Worm (Caenorhabditis elegans) whole organism, early embryonic: ENCODE measurements around the gene C14C10.10.

ENCODE experiments used
- F13C5.2 ChIP-seq: sonication (generic microtip); optimal IDR thresholded peaks from 2 replicates; lab custom pipeline; 2017; ENCODE audit warnings: mild to moderate bottlenecking, missing genetic modification characterization, inconsistent platforms, missing compliant biosample characterization
- ama-1 ChIP-seq: fragments of 150-350 bp; optimal IDR thresholded peaks from 2 replicates; lab custom pipeline; 2014
- ceh-13 ChIP-seq: fragments of 200-800 bp; sonication (Bioruptor generic); optimal IDR thresholded peaks from 2 replicates; lab custom pipeline; 2018; ENCODE audit warnings: mild to moderate bottlenecking, missing genetic modification characterization, missing compliant biosample characterization
- ceh-36 ChIP-seq: sonication (generic microtip); optimal IDR thresholded peaks from 2 replicates; lab custom pipeline; 2016; ENCODE audit warnings: missing genetic modification characterization, inconsistent platforms, missing compliant biosample characterization
- ets-7 ChIP-seq: sonication (generic microtip); optimal IDR thresholded peaks from 2 replicates; lab custom pipeline; 2016; ENCODE audit warnings: missing genotype, missing genetic modification characterization, missing compliant biosample characterization
- flt-1 ChIP-seq: fragments of 200-800 bp; sonication (Bioruptor generic); IDR thresholded peaks from 2 replicates; pipeline ENCODE4 v1.3.6; 2022; ENCODE audit warnings: missing genetic modification characterization, missing compliant biosample characterization
- hmg-4 ChIP-seq: fragments of 200-800 bp; sonication (Bioruptor generic); optimal IDR thresholded peaks from 2 replicates; lab custom pipeline; 2018; ENCODE audit warnings: mild to moderate bottlenecking, missing genetic modification characterization, missing compliant biosample characterization
- hnd-1 ChIP-seq: sonication (generic microtip); optimal IDR thresholded peaks from 2 replicates; lab custom pipeline; 2016; ENCODE audit warnings: missing genetic modification characterization, missing compliant biosample characterization
- pes-1 ChIP-seq: fragments of 200-800 bp; sonication (Bioruptor generic); IDR thresholded peaks from 2 replicates; pipeline ENCODE4 v1.3.6; 2022; ENCODE audit warnings: missing genetic modification reagents, missing genetic modification characterization, missing compliant biosample characterization
- scrt-1 ChIP-seq: fragments of 200-800 bp; sonication (Bioruptor generic); IDR thresholded peaks from 2 replicates; pipeline ENCODE4 v1.3.6; 2022; ENCODE audit warnings: missing genetic modification characterization, missing compliant biosample characterization
- tbx-11 ChIP-seq: fragments of 200-800 bp; sonication (Bioruptor generic); IDR thresholded peaks from 2 replicates; pipeline ENCODE4 v1.3.6; 2022; ENCODE audit warnings: missing genetic modification characterization, missing compliant biosample characterization
- tbx-37 ChIP-seq: fragments of 200-800 bp; sonication (Bioruptor generic); conservative IDR thresholded peaks from 2 replicates; pipeline ENCODE4 v1.3.6; 2022; ENCODE audit warnings: missing genetic modification reagents, missing genetic modification characterization, missing compliant biosample characterization
- tra-4 ChIP-seq: sonication (generic microtip); optimal IDR thresholded peaks from 2 replicates; lab custom pipeline; 2017; ENCODE audit warnings: missing genetic modification characterization, missing compliant biosample characterization

- no peak for TF ChIP-seq ceh-13
- no peak for TF ChIP-seq pes-1 (GFP tag; lab: Robert Waterston, UW)
- TF ChIP-seq ama-1 (lab: Kevin White, UChicago) = no peak
- TF ChIP-seq scrt-1 = no peak
- no peak for TF ChIP-seq tbx-11 (GFP tag; lab: Robert Waterston, UW)
- no peak for TF ChIP-seq ets-7 (tag; lab: Kevin White, UChicago)
- no peak for TF ChIP-seq flt-1
- no peak for TF ChIP-seq tra-4 (tag; lab: Kevin White, UChicago)
- TF ChIP-seq ceh-36 (tag; lab: Kevin White, UChicago) = no peak
- TF ChIP-seq F13C5.2 (tag; lab: Kevin White, UChicago) = no peak
- TF ChIP-seq tbx-37 (GFP tag; lab: Robert Waterston, UW) = no peak
- no peak for TF ChIP-seq hnd-1 (tag; lab: Kevin White, UChicago)
- TF ChIP-seq hmg-4 (GFP tag; lab: Kevin White, UChicago) = no peak
Observed at ce11 chrV:12570271-12570670, 28.7 kb downstream of the C14C10.10 start.
